Worm (Caenorhabditis elegans) whole organism, L1 larva: ENCODE results near the gene R13A5.11.

Experiments
- C16A3.4 ChIP-seq: fragments of 150-350 bp; optimal IDR thresholded peaks from 2 replicates; lab custom pipeline; 2014; ENCODE audit warnings: missing biosample characterization, missing genetic modification characterization
- F16B12.6 ChIP-seq: fragments of 150-350 bp; optimal IDR thresholded peaks from 2 replicates; lab custom pipeline; 2014; ENCODE audit warnings: missing biosample characterization, missing genetic modification characterization
- blmp-1 ChIP-seq: fragments of 150-350 bp; optimal IDR thresholded peaks from 2 replicates; lab custom pipeline; 2014; ENCODE audit warnings: missing biosample characterization, missing genetic modification characterization
- ceh-8 ChIP-seq: fragments of 200-800 bp; sonication (Bioruptor generic); optimal IDR thresholded peaks from 2 replicates; lab custom pipeline; 2018; ENCODE audit warnings: mild to moderate bottlenecking, missing genetic modification characterization, moderate library complexity, missing compliant biosample characterization
- ceh-88 ChIP-seq: fragments of 200-800 bp; sonication (Bioruptor generic); IDR thresholded peaks from 2 replicates; pipeline ENCODE4 v1.3.6; 2022; ENCODE audit warnings: missing genetic modification characterization, missing compliant biosample characterization
- ceh-90 ChIP-seq: sonication (generic microtip); optimal IDR thresholded peaks from 2 replicates; lab custom pipeline; 2016; ENCODE audit warnings: missing genetic modification characterization, missing compliant biosample characterization
- ces-1 ChIP-seq: fragments of 150-350 bp; optimal IDR thresholded peaks from 2 replicates; lab custom pipeline; 2014; ENCODE audit warnings: missing biosample characterization, missing genetic modification reagents, missing genetic modification characterization
- dsc-1 ChIP-seq: sonication (generic microtip); optimal IDR thresholded peaks from 2 replicates; lab custom pipeline; 2016; ENCODE audit warnings: mild to moderate bottlenecking, missing genetic modification characterization, missing compliant biosample characterization
- efl-1 ChIP-seq, 4 experiments: fragments of 150-350 bp; optimal IDR thresholded peaks in 3 of 4; peaks in 1 of 4; 1 replicate in 1 of 4; 2 replicates in 3 of 4; lab custom pipeline; 2014; ENCODE audit warnings: missing biosample characterization in 2 of 4, missing genetic modification characterization in 2 of 4, missing genetic modification reagents in 2 of 4
- efl-3 ChIP-seq: fragments of 200-800 bp; sonication (Bioruptor generic); optimal IDR thresholded peaks from 2 replicates; lab custom pipeline; 2018; ENCODE audit warnings: mild to moderate bottlenecking, missing genetic modification characterization, missing compliant biosample characterization
- elt-3 ChIP-seq, 6 experiments: fragments of 150-350 bp in 1 of 6; sonication (generic microtip); optimal IDR thresholded peaks; 2 replicates each; lab custom pipeline; 2017 to 2018; ENCODE audit warnings: missing biosample characterization in 6 of 6, missing genetic modification characterization in 6 of 6, inconsistent platforms in 1 of 6
- ets-5 ChIP-seq: fragments of 200-800 bp; sonication (Bioruptor generic); IDR thresholded peaks from 2 replicates; pipeline ENCODE4 v1.3.6; 2022; ENCODE audit warnings: missing genetic modification characterization, missing compliant biosample characterization
- fkh-10 ChIP-seq: sonication (generic microtip); optimal IDR thresholded peaks from 2 replicates; lab custom pipeline; 2017; ENCODE audit warnings: missing biosample characterization, missing genetic modification reagents, missing genetic modification characterization
- fkh-4 ChIP-seq: sonication (generic microtip); optimal IDR thresholded peaks from 2 replicates; lab custom pipeline; 2016; ENCODE audit warnings: missing compliant biosample characterization, missing genetic modification characterization, borderline replicate concordance
- hpl-2 ChIP-seq: fragments of 150-350 bp; optimal IDR thresholded peaks from 2 replicates; lab custom pipeline; 2014; ENCODE audit warnings: missing biosample characterization, missing genetic modification reagents, missing genetic modification characterization
- jun-1 ChIP-seq: fragments of 150-350 bp; optimal IDR thresholded peaks from 2 replicates; lab custom pipeline; 2014; ENCODE audit warnings: missing biosample characterization, missing genetic modification reagents, missing genetic modification characterization
- lin-15B ChIP-seq: fragments of 150-350 bp; sonication (generic microtip); optimal IDR thresholded peaks from 3 replicates; lab custom pipeline; 2014; ENCODE audit warnings: missing biosample characterization, missing genetic modification characterization
- lin-35 ChIP-seq, 2 experiments: fragments of 150-350 bp; optimal IDR thresholded peaks; 2 replicates each; lab custom pipeline; 2014; ENCODE audit warnings: missing biosample characterization in 2 of 2, missing genetic modification characterization in 2 of 2, missing genetic modification reagents in 2 of 2
- lin-39 ChIP-seq: fragments of 150-350 bp; optimal IDR thresholded peaks from 2 replicates; lab custom pipeline; 2014; ENCODE audit warnings: missing biosample characterization, missing genetic modification reagents, missing genetic modification characterization
- mef-2 ChIP-seq: fragments of 150-350 bp; optimal IDR thresholded peaks from 2 replicates; lab custom pipeline; 2014; ENCODE audit warnings: missing biosample characterization, missing genetic modification characterization
- mep-1 ChIP-seq: fragments of 150-350 bp; optimal IDR thresholded peaks from 2 replicates; lab custom pipeline; 2014; ENCODE audit warnings: missing biosample characterization, missing genetic modification characterization
- nhr-20 ChIP-seq: sonication (generic microtip); optimal IDR thresholded peaks from 2 replicates; lab custom pipeline; 2016; ENCODE audit warnings: mild to moderate bottlenecking, missing genetic modification characterization, missing compliant biosample characterization
- nhr-28 ChIP-seq: fragments of 150-350 bp; optimal IDR thresholded peaks from 2 replicates; lab custom pipeline; 2014; ENCODE audit warnings: missing biosample characterization, missing genetic modification characterization
- nhr-47 ChIP-seq: sonication (generic microtip); optimal IDR thresholded peaks from 2 replicates; lab custom pipeline; 2016; ENCODE audit warnings: mild to moderate bottlenecking, missing genetic modification characterization, moderate library complexity, missing compliant biosample characterization
- nhr-76 ChIP-seq: sonication (generic microtip); optimal IDR thresholded peaks from 2 replicates; lab custom pipeline; 2017; ENCODE audit warnings: missing biosample characterization, missing genetic modification characterization
- nhr-84 ChIP-seq: sonication (generic microtip); optimal IDR thresholded peaks from 2 replicates; lab custom pipeline; 2017; ENCODE audit warnings: missing biosample characterization, missing genetic modification characterization
- sox-4 ChIP-seq: sonication (generic microtip); optimal IDR thresholded peaks from 2 replicates; lab custom pipeline; 2016; ENCODE audit warnings: missing genetic modification characterization, missing compliant biosample characterization
- sup-37 ChIP-seq: fragments of 200-800 bp; sonication (Bioruptor generic); optimal IDR thresholded peaks from 2 replicates; lab custom pipeline; 2018; ENCODE audit warnings: mild to moderate bottlenecking, missing genetic modification characterization, missing compliant biosample characterization
- tlp-1 ChIP-seq: fragments of 150-350 bp; optimal IDR thresholded peaks from 2 replicates; lab custom pipeline; 2014; ENCODE audit warnings: missing biosample characterization, missing genetic modification characterization
- unc-62 ChIP-seq: fragments of 150-350 bp; optimal IDR thresholded peaks from 2 replicates; lab custom pipeline; 2014; ENCODE audit warnings: missing biosample characterization, missing genetic modification reagents, missing genetic modification characterization
- unc-98 ChIP-seq: fragments of 200-800 bp; sonication (Bioruptor generic); IDR thresholded peaks from 2 replicates; pipeline ENCODE4 v1.3.6; 2022; ENCODE audit warnings: missing genetic modification characterization, missing compliant biosample characterization
- vab-15 ChIP-seq: sonication (generic microtip); optimal IDR thresholded peaks from 2 replicates; lab custom pipeline; 2017; ENCODE audit warnings: missing genotype, mild to moderate bottlenecking, missing genetic modification characterization, missing compliant biosample characterization
- zag-1 ChIP-seq: fragments of 150-350 bp; optimal IDR thresholded peaks from 2 replicates; lab custom pipeline; 2014; ENCODE audit warnings: missing biosample characterization, missing genetic modification characterization
- zip-4 ChIP-seq: fragments of 200-800 bp; sonication (Bioruptor generic); optimal IDR thresholded peaks from 2 replicates; lab custom pipeline; 2018; ENCODE audit warnings: mild to moderate bottlenecking, missing genetic modification characterization, moderate library complexity, missing compliant biosample characterization

The R13A5.11 gene

DNA sequence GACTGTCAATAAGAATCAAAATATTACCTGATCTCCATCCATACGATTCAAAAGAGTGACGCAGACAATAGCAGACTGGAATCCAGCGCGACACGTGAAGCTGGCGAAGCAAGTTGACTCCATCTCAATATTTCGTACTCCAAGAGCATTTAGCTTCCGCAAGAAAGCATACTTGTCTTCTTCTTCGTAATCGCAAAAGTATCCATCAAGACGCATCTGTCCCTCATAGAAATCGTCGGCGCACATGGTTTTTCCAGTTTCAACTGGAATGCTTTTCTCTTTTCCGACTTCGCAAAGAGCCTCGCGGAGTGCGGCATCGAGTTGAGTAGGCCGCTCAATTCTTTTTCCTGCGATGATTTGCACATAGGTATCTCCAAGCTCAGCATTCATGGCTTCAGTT is 48.2 kb upstream of the R13A5.11 start:
- no peak for TF ChIP-seq nhr-84 (tag; lab: Kevin White, UChicago)
- no peak for TF ChIP-seq ces-1
- no peak for TF ChIP-seq ets-5 (GFP tag; lab: Robert Waterston, UW)
- no peak for TF ChIP-seq efl-1 (optimal IDR thresholded peaks at IDR 0.05; lab: Kevin White, UChicago)
- TF ChIP-seq efl-1 (GFP tag; optimal IDR thresholded peaks at IDR 0.05 in 1 of 2; lab: Kevin White, UChicago): peak in 1 of 2 experiments; percentile 88
- no peak for TF ChIP-seq nhr-28
- no peak for TF ChIP-seq mep-1 (tag; lab: Kevin White, UChicago)
- TF ChIP-seq unc-98 (GFP tag; lab: Robert Waterston, UW): no peak
- TF ChIP-seq, all 84 proteins: peak for 1

DNA sequence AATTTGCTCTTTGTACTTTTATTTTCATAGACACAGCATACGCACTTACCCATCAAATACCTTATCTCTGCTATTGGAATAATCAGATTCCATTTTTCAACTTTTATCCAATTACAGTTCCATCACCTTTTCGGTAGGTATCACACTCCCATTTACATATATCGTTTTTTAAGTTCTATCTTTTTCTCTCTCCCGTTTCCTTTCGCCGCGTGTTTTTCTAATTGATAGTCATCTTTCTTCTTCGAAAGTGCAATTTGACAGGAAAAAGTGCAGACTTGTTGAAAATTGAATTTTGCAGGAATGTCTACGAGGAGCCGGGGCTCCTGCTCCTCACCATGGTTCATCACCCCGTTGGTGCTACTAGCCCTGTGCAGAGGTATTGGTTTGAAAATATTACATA is 32.0 kb upstream of the R13A5.11 start, which contains the start of gene fbn-1:
Gene fbn-1 (plus strand): TSS at position 301 of the 400 bp plus-strand sequence.
- no peak for TF ChIP-seq lin-15B (tag; lab: Kevin White, UChicago)
- no peak for TF ChIP-seq zag-1 (tag; lab: Kevin White, UChicago)
- TF ChIP-seq F16B12.6 (tag; lab: Kevin White, UChicago): no peak
- TF ChIP-seq mef-2 (tag; lab: Kevin White, UChicago): no peak
- TF ChIP-seq nhr-84 (tag; lab: Kevin White, UChicago): no peak
- no peak for TF ChIP-seq fkh-4 (tag; lab: Kevin White, UChicago)

DNA sequence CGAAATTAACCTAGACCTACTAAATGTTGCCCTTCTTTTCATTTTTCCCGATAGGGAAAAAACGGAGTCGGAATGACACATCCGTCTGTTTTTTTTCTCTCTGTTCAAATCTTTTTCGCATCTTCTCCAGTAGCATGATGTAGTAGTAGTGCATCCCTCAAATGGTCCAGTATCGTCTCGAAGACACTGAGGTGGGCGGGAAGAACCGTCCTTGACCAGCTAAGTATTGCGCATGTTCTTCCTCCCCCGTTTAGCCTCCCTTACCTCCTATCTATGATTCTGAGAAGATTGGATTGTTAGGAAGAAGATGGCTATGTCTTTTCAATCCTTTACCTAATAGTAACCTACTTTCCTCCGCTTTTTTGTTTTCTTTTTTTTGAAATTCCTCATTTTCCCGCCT is 29.8 kb upstream of the R13A5.11 start:
- TF ChIP-seq dsc-1 (no peak), blmp-1 (tag; lab: Kevin White, UChicago) (peak; percentile 49), elt-3 (tag; optimal IDR thresholded peaks at IDR 0.05; lab: Kevin White, UChicago) (peak in 1 of 6 experiments; percentile 14)

DNA sequence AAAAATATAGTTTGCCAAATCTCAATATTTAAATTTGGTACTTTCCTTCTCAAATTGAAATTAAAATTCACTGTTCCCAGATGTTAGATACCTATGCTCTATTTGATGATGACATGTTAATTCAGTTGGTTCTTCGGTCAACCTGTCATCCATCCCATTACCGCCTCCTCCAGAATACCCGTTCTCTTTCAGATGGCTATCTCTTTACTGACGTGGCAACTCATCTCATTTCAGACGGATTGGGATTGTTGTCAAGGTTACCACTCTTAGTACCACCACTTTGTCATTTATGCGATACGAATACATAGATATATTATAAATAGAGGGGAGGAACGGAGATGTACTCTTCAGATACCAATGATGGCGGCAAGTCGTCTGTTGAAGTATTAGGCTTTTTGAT is 28.2 kb upstream of the R13A5.11 start:
- TF ChIP-seq sox-4 (tag; lab: Kevin White, UChicago) (no peak), sup-37 (GFP tag; lab: Kevin White, UChicago) (no peak), lin-39 (tag; lab: Kevin White, UChicago) (no peak), ceh-88 (GFP tag; lab: Robert Waterston, UW) (no peak), tlp-1 (tag; lab: Kevin White, UChicago) (no peak), efl-3 (GFP tag; lab: Kevin White, UChicago) (no peak), jun-1 (no peak), unc-98 (GFP tag; lab: Robert Waterston, UW) (no peak), ceh-90 (tag; lab: Kevin White, UChicago) (no peak), elt-3 (tag; optimal IDR thresholded peaks at IDR 0.05; lab: Kevin White, UChicago) (no peak), zip-4 (GFP tag; lab: Kevin White, UChicago) (no peak), vab-15 (tag; lab: Kevin White, UChicago) (no peak), hpl-2 (GFP tag; lab: Kevin White, UChicago) (no peak), ceh-8 (GFP tag; lab: Kevin White, UChicago) (no peak), lin-35 (GFP tag; optimal IDR thresholded peaks at IDR 0.05; lab: Kevin White, UChicago) (no peak)

DNA sequence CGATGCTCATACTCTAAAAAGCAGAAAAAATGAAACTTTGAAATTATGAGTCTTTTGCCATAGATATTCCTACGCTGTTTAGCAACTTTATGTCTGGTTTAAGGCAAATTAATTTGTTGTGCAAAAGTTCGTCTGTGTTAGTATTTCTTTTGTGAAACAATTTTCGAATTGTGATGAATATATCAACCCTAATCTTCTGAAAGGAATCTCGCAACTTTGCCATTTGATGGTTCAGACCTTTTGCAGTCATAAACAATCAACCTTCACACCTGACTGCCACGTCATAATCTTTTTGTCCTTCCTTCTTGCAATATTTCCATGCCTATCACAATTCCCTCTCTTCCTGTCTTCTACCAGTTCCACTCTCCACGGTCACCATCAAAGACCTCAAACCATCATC is 26.7 kb upstream of the R13A5.11 start:
- TF ChIP-seq C16A3.4 (tag; lab: Kevin White, UChicago): no peak
- TF ChIP-seq nhr-76 (tag; lab: Kevin White, UChicago): no peak
- no peak for TF ChIP-seq ces-1
- no peak for TF ChIP-seq tlp-1 (tag; lab: Kevin White, UChicago)
- no peak for TF ChIP-seq unc-62
- no peak for TF ChIP-seq nhr-47 (tag; lab: Kevin White, UChicago)
- no peak for TF ChIP-seq nhr-20 (tag; lab: Kevin White, UChicago)
- TF ChIP-seq fkh-10: no peak
